Fruit fly (Drosophila melanogaster): ENCODE results near the gene heca.

Gene heca

DNA sequence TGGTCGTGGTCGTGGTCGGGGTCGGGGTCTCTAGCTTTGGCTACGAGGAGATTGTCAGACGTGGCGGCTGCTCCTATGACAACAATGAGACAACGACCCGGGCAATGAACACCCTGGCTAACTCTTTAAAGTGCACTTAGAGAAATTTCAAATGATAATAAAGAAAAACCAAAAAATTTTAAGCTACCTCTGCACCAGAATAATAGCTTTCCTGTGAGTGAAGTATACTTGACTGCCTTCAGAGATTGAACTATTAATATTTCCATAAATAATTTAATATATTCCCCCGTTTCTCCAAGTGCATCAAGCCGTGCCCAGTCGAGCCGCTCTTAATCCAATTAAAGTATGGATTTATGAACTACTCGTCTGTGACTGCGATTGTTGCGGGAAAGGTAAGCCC, 14.0 kb upstream of the heca start (continued):
- TF ChIP-seq CG8632 (GFP tag; optimal IDR thresholded peaks at IDR 0.05) (peak; percentile 30), dsx (GFP tag; optimal IDR thresholded peaks at IDR 0.05; ENCODE audit: poor library complexity, severe bottlenecking) (peak; percentile 74), eg (GFP tag; IDR thresholded peaks at IDR 0.05) (0 out of 3 replicates have a peak, but pooled peaks have one; percentile 44), fd59A (GFP tag; optimal IDR thresholded peaks at IDR 0.05) (peak; percentile 48), Hr38 (GFP tag; optimal IDR thresholded peaks at IDR 0.05) (no peak), Sox14 (GFP tag; optimal IDR thresholded peaks at IDR 0.05) (peak; percentile 34), Eip78C (GFP tag) (peak; percentile 93), fkh (GFP tag; optimal IDR thresholded peaks at IDR 0.05) (no peak), CG11762 (GFP tag; optimal IDR thresholded peaks at IDR 0.05; ENCODE audit: insufficient read depth) (no peak), CG6808 (GFP tag; optimal IDR thresholded peaks at IDR 0.05) (peak; percentile 35), CG15336 (GFP tag; IDR thresholded peaks at IDR 0.05) (peak; percentile 68), CG6854 (GFP tag; optimal IDR thresholded peaks at IDR 0.05) (no peak), esn (GFP tag; optimal IDR thresholded peaks at IDR 0.05) (peak; percentile 56)

dm6 chr3R:30264671-30265282, 13.0 kb upstream of the heca start:
- TF ChIP-seq net (GFP tag; optimal IDR thresholded peaks at IDR 0.05) (no peak), CG8119 (GFP tag; IDR thresholded peaks at IDR 0.05) (0 out of 3 replicates have a peak, but pooled peaks have one; percentile 9), CG11762 (GFP tag; optimal IDR thresholded peaks at IDR 0.05; ENCODE audit: insufficient read depth) (no peak), OdsH (GFP tag; optimal IDR thresholded peaks at IDR 0.05) (no peak), CG4318 (GFP tag; optimal IDR thresholded peaks at IDR 0.05) (no peak), CG16779 (tag; optimal IDR thresholded peaks at IDR 0.05) (no peak), CG9139 (GFP tag; optimal IDR thresholded peaks at IDR 0.05) (no peak), achi (GFP tag; optimal IDR thresholded peaks at IDR 0.05) (no peak), svp (GFP tag) (no peak), CG6276 (GFP tag; optimal IDR thresholded peaks at IDR 0.05) (no peak), esn (GFP tag; optimal IDR thresholded peaks at IDR 0.05) (no peak), CG32006 (GFP tag; optimal IDR thresholded peaks at IDR 0.05) (no peak), Gug (GFP tag; IDR thresholded peaks at IDR 0.05) (peak; percentile 54), CG3919 (GFP tag; optimal IDR thresholded peaks at IDR 0.05) (no peak), Blimp-1 (GFP tag; optimal IDR thresholded peaks at IDR 0.05) (no peak), Hr38 (GFP tag; optimal IDR thresholded peaks at IDR 0.05) (no peak), spab (GFP tag; optimal IDR thresholded peaks at IDR 0.05) (no peak), CG6163 (GFP tag; IDR thresholded peaks at IDR 0.05) (no peak), Lpt (GFP tag; optimal IDR thresholded peaks at IDR 0.05) (no peak), CG6854 (GFP tag; optimal IDR thresholded peaks at IDR 0.05) (no peak), CG1621 (tag; optimal IDR thresholded peaks at IDR 0.05) (peak; percentile 16), acj6 (GFP tag; optimal IDR thresholded peaks at IDR 0.05) (no peak), cyc (GFP tag; optimal IDR thresholded peaks at IDR 0.05) (no peak), Sox102F (GFP tag; optimal IDR thresholded peaks at IDR 0.05) (no peak), CG7368 (GFP tag; optimal IDR thresholded peaks at IDR 0.05) (no peak), topi (GFP tag; optimal IDR thresholded peaks at IDR 0.05) (no peak), Hr4 (GFP tag; optimal IDR thresholded peaks at IDR 0.05) (no peak), CG34406 (GFP tag; optimal IDR thresholded peaks at IDR 0.05) (no peak), fkh (GFP tag; optimal IDR thresholded peaks at IDR 0.05) (no peak), CG31627 (GFP tag; optimal IDR thresholded peaks at IDR 0.05) (peak; percentile 5), CG3032 (tag; optimal IDR thresholded peaks at IDR 0.05) (peak; percentile 70), pdm3 (GFP tag; optimal IDR thresholded peaks at IDR 0.05) (no peak), CG8632 (GFP tag; optimal IDR thresholded peaks at IDR 0.05) (no peak), fd59A (GFP tag; optimal IDR thresholded peaks at IDR 0.05) (peak; percentile 55), dac (GFP tag; optimal IDR thresholded peaks at IDR 0.05) (no peak), Eip93F (GFP tag; optimal IDR thresholded peaks at IDR 0.05) (no peak), CG8319 (GFP tag; optimal IDR thresholded peaks at IDR 0.05) (no peak), dsx (GFP tag; optimal IDR thresholded peaks at IDR 0.05; ENCODE audit: poor library complexity, severe bottlenecking) (no peak), lz (GFP tag; optimal IDR thresholded peaks at IDR 0.05) (no peak), Smox (GFP tag; optimal IDR thresholded peaks at IDR 0.05) (no peak), Eip78C (GFP tag) (peak; percentile 72), CG11294 (GFP tag; IDR thresholded peaks at IDR 0.05) (no peak), ss (GFP tag; optimal IDR thresholded peaks at IDR 0.05) (peak in 1 of 2 experiments; percentile 74), eg (GFP tag; IDR thresholded peaks at IDR 0.05) (peak; percentile 6; the same call in 1 of the 3 replicates), Ets96B (tag; optimal IDR thresholded peaks at IDR 0.05) (peak; percentile 71)

Data from whole organism, prepupa.